Fruit fly (Drosophila melanogaster) whole organism, pupa: Measurements from ENCODE around the gene LKRSDH.

Source experiments
- CG13204 ChIP-seq: fragments of 200-800 bp; sonication (Bioruptor generic); optimal IDR thresholded peaks from 2 replicates; lab custom pipeline; 2018; ENCODE audit warnings: missing biosample characterization, mild to moderate bottlenecking, missing genetic modification characterization, moderate library complexity
- CG15710 ChIP-seq: fragments of 200-800 bp; sonication (Bioruptor generic); optimal IDR thresholded peaks from 2 replicates; lab custom pipeline; 2018; ENCODE audit warnings: missing biosample characterization, mild to moderate bottlenecking, missing genetic modification characterization, moderate library complexity
- CG8159 ChIP-seq: fragments of 200-800 bp; sonication (Bioruptor generic); optimal IDR thresholded peaks from 3 replicates; lab custom pipeline; 2018; ENCODE audit warnings: missing biosample characterization, mild to moderate bottlenecking, missing genetic modification characterization, moderate library complexity
- D1 ChIP-seq: fragments of 200-800 bp; sonication (Bioruptor generic); optimal IDR thresholded peaks from 2 replicates; lab custom pipeline; 2018; ENCODE audit warnings: missing biosample characterization, mild to moderate bottlenecking, missing genetic modification characterization, moderate library complexity
- Snoo ChIP-seq: fragments of 200-800 bp; sonication (Bioruptor generic); optimal IDR thresholded peaks from 3 replicates; lab custom pipeline; 2017; ENCODE audit warnings: missing biosample characterization, mild to moderate bottlenecking, missing genetic modification characterization, inconsistent platforms

dm6 chr2L:7820851-7821250 is 25.1 kb upstream of the LKRSDH start, which contains the start of gene CG7115:
- TF ChIP-seq CG8159 (tag; lab: Kevin White, UChicago) (no peak), Snoo (tag; lab: Kevin White, UChicago) (no peak), D1 (tag; lab: Kevin White, UChicago) (no peak), CG13204 (GFP tag; lab: Kevin White, UChicago) (no peak), CG15710 (tag; lab: Kevin White, UChicago) (no peak)
